Worm (Caenorhabditis elegans) whole organism, late embryonic: ENCODE results near the gene F02E11.7.

Source experiments
- ceh-18 ChIP-seq: sonication (generic microtip); optimal IDR thresholded peaks from 2 replicates; lab custom pipeline; 2016; ENCODE audit warnings: missing genetic modification characterization, missing compliant biosample characterization
- tbx-7 ChIP-seq: sonication (generic microtip); optimal IDR thresholded peaks from 2 replicates; lab custom pipeline; 2016; ENCODE audit warnings: missing genotype, missing genetic modification characterization, missing compliant biosample characterization

DNA sequence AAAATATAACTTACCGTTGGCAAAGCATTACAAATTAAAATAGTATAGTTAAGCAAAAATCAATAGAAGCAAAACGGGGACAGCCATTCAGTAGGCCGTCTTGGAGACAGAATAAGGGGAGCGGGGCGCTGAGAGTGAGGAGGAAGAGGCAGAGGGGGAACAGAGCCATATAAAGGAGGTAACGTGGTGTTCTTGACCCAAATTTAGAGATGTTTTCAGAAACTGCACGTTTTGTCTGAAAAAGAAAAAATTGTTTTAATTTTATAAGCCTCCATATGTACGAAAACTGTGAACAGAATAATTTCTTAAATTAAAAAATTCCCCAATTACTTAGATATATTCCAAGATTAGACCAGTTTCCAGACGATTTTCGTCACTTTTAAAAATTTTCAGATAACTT lies 46.0 kb downstream of the F02E11.7 start, which contains the start of gene F39E9.6:
- TF ChIP-seq tbx-7 (tag; lab: Kevin White, UChicago) = no peak
- TF ChIP-seq ceh-18 (tag; lab: Kevin White, UChicago) = no peak
